Fruit fly (Drosophila melanogaster) whole organism, prepupa: ENCODE results near the gene red.

Source experiments
- Blimp-1 ChIP-seq: fragments of 200-800 bp; sonication (Bioruptor generic); optimal IDR thresholded peaks from 3 replicates; lab custom pipeline; 2017; ENCODE audit warnings: missing biosample characterization, missing genetic modification characterization, mild to moderate bottlenecking, moderate library complexity, missing genetic modification reagents
- CG10631 ChIP-seq: fragments of 200-800 bp; sonication (Bioruptor generic); optimal IDR thresholded peaks from 2 replicates; lab custom pipeline; 2016; ENCODE audit warnings: missing biosample characterization, missing genetic modification characterization
- CG10669 ChIP-seq: fragments of 200-800 bp; sonication (Bioruptor generic); optimal IDR thresholded peaks from 3 replicates; lab custom pipeline; 2018; ENCODE audit warnings: missing biosample characterization, mild to moderate bottlenecking, missing genetic modification characterization, moderate library complexity
- CG11294 ChIP-seq: fragments of 200-800 bp; sonication (Bioruptor generic); IDR thresholded peaks from 2 replicates; pipeline ENCODE4 v1.3.6; 2022; ENCODE audit warnings: missing biosample characterization, missing genetic modification characterization
- CG11762 ChIP-seq: fragments of 200-800 bp; sonication (Bioruptor generic); optimal IDR thresholded peaks from 3 replicates; lab custom pipeline; 2016; ENCODE audit warnings: missing biosample characterization, missing genetic modification characterization; ENCODE audit not compliant: insufficient read depth
- CG15336 ChIP-seq: fragments of 200-800 bp; sonication (Bioruptor generic); IDR thresholded peaks from 2 replicates; pipeline ENCODE4 v1.3.6; 2022; ENCODE audit warnings: missing biosample characterization, missing genetic modification characterization
- CG1621 ChIP-seq: fragments of 200-800 bp; sonication (Bioruptor generic); optimal IDR thresholded peaks from 3 replicates; lab custom pipeline; 2018; ENCODE audit warnings: missing biosample characterization, mild to moderate bottlenecking, missing genetic modification characterization
- CG16779 ChIP-seq: fragments of 200-800 bp; sonication (Bioruptor generic); optimal IDR thresholded peaks from 3 replicates; lab custom pipeline; 2017; ENCODE audit warnings: missing biosample characterization, mild to moderate bottlenecking, missing genetic modification characterization
- CG3032 ChIP-seq: fragments of 200-800 bp; optimal IDR thresholded peaks from 2 replicates; lab custom pipeline; 2019; ENCODE audit warnings: missing biosample characterization, mild to moderate bottlenecking, missing genetic modification characterization, moderate library complexity
- CG32006 ChIP-seq: fragments of 200-800 bp; sonication (Bioruptor generic); optimal IDR thresholded peaks from 3 replicates; lab custom pipeline; 2017; ENCODE audit warnings: missing biosample characterization, mild to moderate bottlenecking, missing genetic modification characterization
- CG4318 ChIP-seq: fragments of 200-800 bp; sonication (Bioruptor generic); optimal IDR thresholded peaks from 3 replicates; lab custom pipeline; 2017; ENCODE audit warnings: missing biosample characterization, mild to moderate bottlenecking, missing genetic modification characterization
- CG6163 ChIP-seq: fragments of 200-800 bp; sonication (Bioruptor generic); IDR thresholded peaks from 3 replicates; pipeline ENCODE4 v1.3.6; 2022; ENCODE audit warnings: missing biosample characterization, missing genetic modification characterization
- CG6276 ChIP-seq: fragments of 200-800 bp; sonication (Bioruptor generic); optimal IDR thresholded peaks from 2 replicates; lab custom pipeline; 2017; ENCODE audit warnings: missing biosample characterization, mild to moderate bottlenecking, missing genetic modification characterization
- CG6808 ChIP-seq: fragments of 200-800 bp; sonication (Bioruptor generic); optimal IDR thresholded peaks from 3 replicates; lab custom pipeline; 2017; ENCODE audit warnings: missing biosample characterization, missing genetic modification characterization, mild to moderate bottlenecking, moderate library complexity, missing genetic modification reagents
- CG6854 ChIP-seq: fragments of 200-800 bp; sonication (Bioruptor generic); optimal IDR thresholded peaks from 2 replicates; lab custom pipeline; 2017; ENCODE audit warnings: missing biosample characterization, mild to moderate bottlenecking, missing genetic modification characterization
- CG7368 ChIP-seq: fragments of 200-800 bp; sonication (Bioruptor generic); optimal IDR thresholded peaks from 3 replicates; lab custom pipeline; 2016; ENCODE audit warnings: missing biosample characterization, missing genetic modification characterization
- CG8632 ChIP-seq: fragments of 200-800 bp; sonication (Bioruptor generic); optimal IDR thresholded peaks from 3 replicates; lab custom pipeline; 2016; ENCODE audit warnings: missing biosample characterization, missing genetic modification characterization
- CG9139 ChIP-seq: fragments of 200-800 bp; sonication (Bioruptor generic); optimal IDR thresholded peaks from 3 replicates; lab custom pipeline; 2017; ENCODE audit warnings: missing biosample characterization, mild to moderate bottlenecking, missing genetic modification characterization
- Eip75B ChIP-seq: fragments of 200-800 bp; sonication (Bioruptor generic); optimal IDR thresholded peaks from 3 replicates; lab custom pipeline; 2016; ENCODE audit warnings: missing biosample characterization, missing genetic modification characterization
- Eip78C ChIP-seq: fragments of 200-800 bp; sonication (Bioruptor generic); peaks from one replicate; lab custom pipeline; 2016; ENCODE audit warnings: missing biosample characterization, missing genetic modification characterization
- Ets21C ChIP-seq: fragments of 200-800 bp; sonication (Bioruptor generic); optimal IDR thresholded peaks from 3 replicates; lab custom pipeline; 2016; ENCODE audit warnings: missing biosample characterization, missing genetic modification characterization
- Ets96B ChIP-seq: fragments of 200-800 bp; optimal IDR thresholded peaks from 2 replicates; lab custom pipeline; 2019; ENCODE audit warnings: missing biosample characterization, mild to moderate bottlenecking, missing genetic modification characterization, moderate library complexity
- Hr38 ChIP-seq: sonication (Bioruptor generic); optimal IDR thresholded peaks from 2 replicates; lab custom pipeline; 2016; ENCODE audit warnings: missing biosample characterization, missing genetic modification characterization
- Hr39 ChIP-seq: fragments of 200-800 bp; sonication (Bioruptor generic); optimal IDR thresholded peaks from 2 replicates; lab custom pipeline; 2016; ENCODE audit warnings: missing biosample characterization, missing genetic modification characterization
- Hr4 ChIP-seq: fragments of 200-800 bp; sonication (Bioruptor generic); optimal IDR thresholded peaks from 3 replicates; lab custom pipeline; 2016; ENCODE audit warnings: missing biosample characterization, missing genetic modification characterization
- Met ChIP-seq: fragments of 200-800 bp; sonication (Bioruptor generic); optimal IDR thresholded peaks from 3 replicates; lab custom pipeline; 2016; ENCODE audit warnings: missing biosample characterization, missing genetic modification characterization
- Sox102F ChIP-seq: fragments of 200-800 bp; sonication (Bioruptor generic); optimal IDR thresholded peaks from 2 replicates; lab custom pipeline; 2016; ENCODE audit warnings: missing biosample characterization, mild to moderate bottlenecking, missing genetic modification characterization
- Sox14 ChIP-seq: fragments of 200-800 bp; sonication (Bioruptor generic); optimal IDR thresholded peaks from 3 replicates; lab custom pipeline; 2016; ENCODE audit warnings: missing biosample characterization, missing genetic modification characterization
- Sox15 ChIP-seq: fragments of 200-800 bp; sonication (Bioruptor generic); optimal IDR thresholded peaks from 3 replicates; lab custom pipeline; 2016; ENCODE audit warnings: missing biosample characterization, missing genetic modification characterization
- acj6 ChIP-seq: fragments of 200-800 bp; sonication (Bioruptor generic); optimal IDR thresholded peaks from 3 replicates; lab custom pipeline; 2016; ENCODE audit warnings: missing biosample characterization, missing genetic modification characterization
- cyc ChIP-seq: fragments of 200-800 bp; sonication (Bioruptor generic); optimal IDR thresholded peaks from 3 replicates; lab custom pipeline; 2016; ENCODE audit warnings: missing biosample characterization, missing genetic modification characterization
- dac ChIP-seq: fragments of 200-800 bp; sonication (Bioruptor generic); optimal IDR thresholded peaks from 2 replicates; lab custom pipeline; 2017; ENCODE audit warnings: missing biosample characterization, mild to moderate bottlenecking, missing genetic modification characterization
- dsx ChIP-seq: fragments of 200-800 bp; optimal IDR thresholded peaks from 3 replicates; lab custom pipeline; 2019; ENCODE audit warnings: missing biosample characterization, mild to moderate bottlenecking, missing genetic modification characterization, moderate library complexity; ENCODE audit not compliant: poor library complexity, severe bottlenecking
- eg ChIP-seq: fragments of 200-800 bp; sonication (Bioruptor generic); IDR thresholded peaks from 3 replicates; pipeline ENCODE4 v1.3.6; 2022; ENCODE audit warnings: missing biosample characterization, missing genetic modification characterization
- esn ChIP-seq: fragments of 200-800 bp; sonication (Bioruptor generic); optimal IDR thresholded peaks from 2 replicates; lab custom pipeline; 2016; ENCODE audit warnings: missing biosample characterization, mild to moderate bottlenecking, missing genetic modification characterization, moderate library complexity
- fd59A ChIP-seq: fragments of 200-800 bp; sonication (Bioruptor generic); optimal IDR thresholded peaks from 2 replicates; lab custom pipeline; 2017; ENCODE audit warnings: missing biosample characterization, mild to moderate bottlenecking, missing genetic modification characterization, missing genetic modification reagents
- fd85E ChIP-seq: fragments of 200-800 bp; sonication (Bioruptor generic); optimal IDR thresholded peaks from 3 replicates; lab custom pipeline; 2016; ENCODE audit warnings: missing biosample characterization, missing genetic modification characterization
- fkh ChIP-seq: fragments of 200-800 bp; sonication (Bioruptor generic); optimal IDR thresholded peaks from 3 replicates; lab custom pipeline; 2017; ENCODE audit warnings: missing biosample characterization, mild to moderate bottlenecking, missing genetic modification characterization, moderate library complexity
- lz ChIP-seq: fragments of 200-800 bp; sonication (Bioruptor generic); optimal IDR thresholded peaks from 3 replicates; lab custom pipeline; 2016; ENCODE audit warnings: missing biosample characterization, missing genetic modification characterization
- net ChIP-seq: fragments of 200-800 bp; sonication (Bioruptor generic); optimal IDR thresholded peaks from 3 replicates; lab custom pipeline; 2016; ENCODE audit warnings: missing biosample characterization, missing genetic modification characterization
- salr ChIP-seq, 2 experiments: fragments of 200-800 bp; sonication (Bioruptor generic); optimal IDR thresholded peaks; 3 replicates each; lab custom pipeline; 2016 to 2018; ENCODE audit warnings: missing biosample characterization in 2 of 2, missing genetic modification characterization in 2 of 2, mild to moderate bottlenecking in 1 of 2
- spab ChIP-seq: fragments of 200-800 bp; sonication (Bioruptor generic); optimal IDR thresholded peaks from 2 replicates; lab custom pipeline; 2017; ENCODE audit warnings: missing biosample characterization, mild to moderate bottlenecking, missing genetic modification characterization, missing genetic modification reagents
- ss ChIP-seq, 2 experiments: fragments of 200-800 bp; sonication (Bioruptor generic); optimal IDR thresholded peaks; 2 replicates in 1 of 2; 3 replicates in 1 of 2; lab custom pipeline; 2017 to 2018; ENCODE audit warnings: mild to moderate bottlenecking in 2 of 2, missing biosample characterization in 2 of 2, missing genetic modification characterization in 2 of 2, moderate library complexity in 1 of 2
- svp ChIP-seq: fragments of 200-800 bp; sonication (Bioruptor generic); peaks from one replicate; lab custom pipeline; 2016; ENCODE audit warnings: missing biosample characterization, missing genetic modification characterization
- topi ChIP-seq: fragments of 200-800 bp; sonication (Bioruptor generic); optimal IDR thresholded peaks from 3 replicates; lab custom pipeline; 2016; ENCODE audit warnings: missing biosample characterization, missing genetic modification characterization
- vri ChIP-seq: fragments of 200-800 bp; sonication (Bioruptor generic); optimal IDR thresholded peaks from 3 replicates; lab custom pipeline; 2016; ENCODE audit warnings: missing biosample characterization, mild to moderate bottlenecking, missing genetic modification characterization

The red gene

DNA sequence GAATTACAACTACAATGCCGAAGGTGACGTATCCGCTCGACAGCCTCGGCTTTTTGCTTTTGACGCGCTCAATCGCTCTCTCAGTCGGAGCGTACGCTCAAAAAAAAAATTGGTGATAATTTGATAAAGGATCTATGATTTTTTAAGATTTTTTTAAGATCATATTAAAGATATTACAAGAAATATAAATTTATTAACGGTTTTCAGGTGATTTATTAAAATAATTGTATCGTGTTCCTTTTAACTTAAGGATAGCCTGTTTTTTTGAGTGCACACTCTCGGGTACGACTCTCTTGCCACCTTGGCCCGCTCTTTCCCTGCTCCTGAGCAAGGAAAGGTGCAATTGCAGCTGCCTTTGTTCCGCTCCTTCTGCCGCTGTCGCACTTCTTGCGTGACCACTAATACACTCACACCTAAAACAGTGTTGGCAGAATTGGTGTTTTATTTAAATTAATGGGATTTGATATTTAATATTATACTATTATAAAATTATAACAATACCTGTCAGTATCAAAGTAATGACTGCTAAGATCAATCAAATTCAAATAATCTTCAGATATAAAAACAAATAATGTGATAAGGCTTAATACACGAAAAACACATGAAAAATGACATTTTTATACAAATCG lies 10.9 kb upstream of the red start (continued):
- TF ChIP-seq net (GFP tag; lab: Kevin White, UChicago) (peak; percentile 96), Eip78C (peak; percentile 99), CG16779 (tag; lab: Kevin White, UChicago) (peak; percentile 93), CG9139 (peak; percentile 97), cyc (GFP tag; lab: Kevin White, UChicago) (peak; percentile 89), CG4318 (peak; percentile 88), CG1621 (peak; percentile 92), CG10669 (peak; percentile 97), Met (GFP tag; lab: Kevin White, UChicago) (peak; percentile 94), ss (GFP tag; optimal IDR thresholded peaks at IDR 0.05; lab: Kevin White, UChicago) (peak; percentile 98), Ets96B (tag; lab: Kevin White, UChicago) (peak; percentile 99), CG15336 (GFP tag; lab: Robert Waterston, UW) (peak; percentile 99), acj6 (GFP tag; lab: Kevin White, UChicago) (peak; percentile 96), salr (GFP tag; optimal IDR thresholded peaks at IDR 0.05; lab: Kevin White, UChicago) (peak; percentile 91 to 92), CG32006 (GFP tag; lab: Kevin White, UChicago) (peak; percentile 97), Hr4 (GFP tag; lab: Kevin White, UChicago) (peak; percentile 94), dsx (GFP tag; lab: Kevin White, UChicago) (peak; percentile 98), fkh (no peak), topi (peak; percentile 93), Sox102F (GFP tag; lab: Kevin White, UChicago) (peak; percentile 95)

DNA sequence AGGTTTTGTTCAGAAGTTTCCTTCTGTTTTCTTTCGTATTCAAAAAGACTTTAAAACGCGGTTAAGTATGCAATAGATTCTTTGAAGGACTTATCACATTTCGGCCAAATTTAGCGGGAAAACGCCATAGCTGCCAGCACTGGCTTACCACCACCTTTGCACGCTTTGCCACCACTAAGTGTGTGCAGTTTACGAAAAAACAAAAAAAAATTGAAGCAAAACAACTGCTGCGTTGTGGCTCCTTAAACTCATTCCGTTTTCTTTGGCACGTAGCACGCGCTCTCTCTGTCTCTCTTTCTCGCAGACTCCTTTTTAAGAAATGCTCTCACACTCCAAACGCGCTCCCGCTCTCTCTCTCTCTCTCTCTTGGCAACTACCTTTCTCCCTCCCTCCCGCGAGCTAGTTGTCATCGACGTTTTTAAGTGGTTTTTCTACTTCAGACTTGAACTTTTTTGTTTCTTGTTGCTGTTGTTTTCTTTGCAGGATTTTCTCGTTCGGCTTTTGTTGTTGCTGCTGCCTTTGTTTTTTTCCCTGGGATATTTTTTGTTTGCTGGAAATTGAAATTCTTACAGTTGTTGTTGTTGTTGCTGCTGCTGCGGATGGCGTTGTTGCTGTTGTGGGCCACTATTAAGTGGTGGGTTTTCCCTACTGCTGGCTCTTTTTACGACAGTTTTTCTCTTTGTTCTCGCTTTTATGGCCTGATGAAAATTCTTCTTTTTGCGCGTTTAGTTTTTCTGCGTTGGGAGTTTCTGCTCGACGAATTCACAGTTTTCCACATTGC lies 10.2 kb upstream of the red start:
- no peak for TF ChIP-seq Ets96B (tag; lab: Kevin White, UChicago)
- peak; percentile 45 for TF ChIP-seq CG1621
- no peak for TF ChIP-seq CG32006 (GFP tag; lab: Kevin White, UChicago)
- TF ChIP-seq fd59A (GFP tag; lab: Kevin White, UChicago) = no peak
- TF ChIP-seq fkh = no peak
- no peak for TF ChIP-seq Ets21C (GFP tag; lab: Kevin White, UChicago)
- TF ChIP-seq CG8632 = no peak
- TF ChIP-seq fd85E (GFP tag; lab: Kevin White, UChicago) = peak; percentile 1
- peak; percentile 82; the same call in 2 of the 3 replicates for TF ChIP-seq CG6163
- no peak for TF ChIP-seq CG7368 (GFP tag; lab: Kevin White, UChicago)
- peak; percentile 24 for TF ChIP-seq Sox15 (GFP tag; lab: Kevin White, UChicago)
- no peak for TF ChIP-seq Hr38 (GFP tag; lab: Kevin White, UChicago)
- TF ChIP-seq Hr39 (GFP tag; lab: Kevin White, UChicago) = peak; percentile 42
- TF ChIP-seq topi = no peak
- no peak for TF ChIP-seq vri (GFP tag; lab: Kevin White, UChicago)
- TF ChIP-seq dac (GFP tag; lab: Kevin White, UChicago) = no peak
- peak; percentile 16 for TF ChIP-seq Hr4 (GFP tag; lab: Kevin White, UChicago)
- peak; percentile 62 for TF ChIP-seq CG3032 (tag; lab: Kevin White, UChicago)
- TF ChIP-seq Eip75B (GFP tag; lab: Kevin White, UChicago) = peak; percentile 18
- no peak for TF ChIP-seq CG6854 (GFP tag; lab: Kevin White, UChicago)
- TF ChIP-seq CG11762 = peak; percentile 41
- TF ChIP-seq Sox102F (GFP tag; lab: Kevin White, UChicago) = no peak
- TF ChIP-seq Blimp-1 = no peak
- peak; percentile 21 for TF ChIP-seq acj6 (GFP tag; lab: Kevin White, UChicago)
- peak; percentile 29 for TF ChIP-seq CG6276 (GFP tag; lab: Kevin White, UChicago)
- TF ChIP-seq CG11294 = no peak
- TF ChIP-seq eg (GFP tag; lab: Robert Waterston, UW) = peak; percentile 66
- no peak for TF ChIP-seq CG10631 (GFP tag; lab: Kevin White, UChicago)
- peak; percentile 4 for TF ChIP-seq CG10669
- TF ChIP-seq spab = peak; percentile 52
- no peak for TF ChIP-seq Sox14 (GFP tag; lab: Kevin White, UChicago)
- TF ChIP-seq lz (GFP tag; lab: Kevin White, UChicago) = no peak
- no peak for TF ChIP-seq svp
- peak; percentile 63 for TF ChIP-seq Eip78C
- TF ChIP-seq CG6808 (GFP tag; lab: Kevin White, UChicago) = peak; percentile 69
- TF ChIP-seq esn (GFP tag; lab: Kevin White, UChicago) = no peak
